Fruit fly (Drosophila melanogaster): ENCODE data around the gene RpL5.
A peak's percentile ranks its signal among the peaks of the same experiment; 100 is the strongest.

RpL5 gene

dm6 chr2L:22536488-22537041 lies at the start of gene RpL5:
Gene RpL5 (minus strand): TSS chr2L:22536884.
- TF ChIP-seq CG17801 (GFP tag; optimal IDR thresholded peaks at IDR 0.05; ENCODE audit: partially characterized antibody): peak; percentile 67

- TF ChIP-seq CG17801 (GFP tag; optimal IDR thresholded peaks at IDR 0.05; ENCODE audit: partially characterized antibody): no peak
These were observed 42.4 kb upstream of the RpL5 start, which contains the start of gene Slmap for dm6 chr2L:22578920-22579548. Gene Slmap (plus strand): TSS chr2L:22579072.

- TF ChIP-seq CG17801 (GFP tag; optimal IDR thresholded peaks at IDR 0.05; ENCODE audit: partially characterized antibody): no peak
These were observed 41.2 kb upstream of the RpL5 start for dm6 chr2L:22577875-22578274.

DNA sequence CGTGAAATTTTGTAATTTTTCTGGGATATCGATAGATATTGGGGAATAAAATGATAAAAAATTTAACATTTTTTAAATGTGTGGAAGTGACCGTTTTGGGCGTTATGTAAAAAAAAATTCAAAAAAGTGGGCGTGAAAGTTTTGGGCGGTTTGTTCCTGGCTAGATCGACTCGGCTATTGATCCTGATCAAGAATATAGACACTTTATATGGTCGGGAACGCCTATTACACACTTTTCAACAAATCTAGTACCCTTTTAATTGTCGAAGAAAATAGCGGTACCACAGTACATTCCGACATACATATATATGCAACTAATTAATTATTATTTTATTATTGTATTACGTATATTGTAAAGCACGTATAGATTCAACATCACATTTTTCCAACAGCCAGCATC lies 38.7 kb upstream of the RpL5 start:
- TF ChIP-seq CG17801 (GFP tag; optimal IDR thresholded peaks at IDR 0.05; ENCODE audit: partially characterized antibody): no peak

dm6 chr2L:22574314-22574713 lies 37.6 kb upstream of the RpL5 start:
- TF ChIP-seq CG17801 (GFP tag; optimal IDR thresholded peaks at IDR 0.05; ENCODE audit: partially characterized antibody): no peak

DNA sequence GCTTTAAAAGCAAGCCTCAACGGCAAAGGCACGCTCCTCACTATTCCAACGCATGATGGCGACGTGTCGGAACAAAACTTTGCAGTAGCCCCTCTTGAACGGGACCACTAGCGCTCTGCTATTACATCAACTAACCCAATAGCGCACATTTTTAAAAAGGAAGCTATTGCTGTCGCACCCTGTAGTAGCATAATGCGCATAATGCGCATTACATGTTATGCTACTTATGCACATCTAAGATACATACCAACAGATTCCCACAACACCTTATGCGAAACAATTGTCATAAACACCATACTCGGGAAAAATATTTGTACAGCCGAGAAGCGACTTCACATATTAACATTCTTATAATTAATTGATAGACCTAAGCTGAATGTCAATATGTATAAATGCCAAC lies 33.4 kb upstream of the RpL5 start:
- TF ChIP-seq CG17801 (GFP tag; optimal IDR thresholded peaks at IDR 0.05; ENCODE audit: partially characterized antibody): no peak

dm6 chr2L:22569530-22569929 lies 32.8 kb upstream of the RpL5 start:
- no peak for TF ChIP-seq CG17801 (GFP tag; optimal IDR thresholded peaks at IDR 0.05; ENCODE audit: partially characterized antibody)

DNA sequence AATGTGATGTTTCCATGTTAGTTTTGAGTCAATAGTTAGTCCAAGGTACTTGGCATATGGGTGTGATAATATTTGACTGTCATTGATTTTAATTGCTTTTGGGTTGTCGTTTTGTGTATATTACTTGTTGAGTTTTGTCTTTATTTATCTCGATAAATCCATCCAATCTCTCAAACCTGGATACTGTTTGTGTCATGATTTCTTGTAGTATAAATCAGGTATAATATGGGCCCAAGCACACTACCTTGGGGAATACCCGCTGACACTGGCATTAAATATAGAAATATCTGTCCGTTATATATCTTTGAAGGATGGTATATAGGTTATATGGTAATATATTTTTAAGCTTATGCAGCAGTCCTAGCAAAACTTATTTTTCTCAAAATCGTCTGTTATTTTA lies 30.7 kb upstream of the RpL5 start:
- TF ChIP-seq CG17801 (GFP tag; optimal IDR thresholded peaks at IDR 0.05; ENCODE audit: partially characterized antibody): no peak

- no peak for TF ChIP-seq CG17801 (GFP tag; optimal IDR thresholded peaks at IDR 0.05; ENCODE audit: partially characterized antibody)
These were observed 29.5 kb upstream of the RpL5 start for dm6 chr2L:22566218-22566617.

- no peak for TF ChIP-seq CG17801 (GFP tag; optimal IDR thresholded peaks at IDR 0.05; ENCODE audit: partially characterized antibody)
These were observed 13.4 kb upstream of the RpL5 start, which contains the start of gene CG17493 for dm6 chr2L:22550040-22550439. Gene CG17493 (plus strand): TSS chr2L:22550064.

DNA sequence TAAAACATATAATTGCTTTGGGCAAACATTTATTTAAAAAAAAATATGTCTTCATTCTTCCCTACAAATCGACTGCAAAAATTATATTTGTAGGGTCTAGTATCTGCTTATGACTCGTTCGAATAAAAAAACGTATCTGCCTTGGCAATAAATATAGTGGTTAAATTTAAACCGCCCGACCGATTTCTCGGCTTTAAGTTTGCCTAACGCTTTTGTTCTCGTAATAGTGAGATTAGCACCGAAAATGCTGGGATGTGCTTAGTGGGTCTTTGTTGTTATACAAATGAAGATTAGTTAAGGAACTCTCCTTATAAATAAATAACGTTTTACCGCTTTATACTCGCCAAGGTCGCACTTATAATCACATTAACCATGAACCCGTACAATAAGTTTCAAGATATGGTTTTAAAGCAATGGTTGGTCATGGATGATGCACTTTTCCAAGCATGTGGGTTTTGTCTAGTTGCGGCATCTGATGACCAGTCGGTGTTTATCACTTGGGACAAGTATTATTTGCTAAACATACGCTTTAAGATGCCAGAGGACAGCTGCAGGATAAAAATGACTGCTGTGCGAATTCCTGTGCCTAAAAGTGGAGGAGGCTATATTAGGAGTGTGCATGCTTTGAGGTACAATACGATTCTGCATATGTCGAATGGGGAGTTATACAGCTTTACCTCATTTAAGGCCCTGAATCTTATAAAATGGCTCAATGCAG lies 1.4 kb upstream of the RpL5 start:
- no peak for TF ChIP-seq CG17801 (GFP tag; optimal IDR thresholded peaks at IDR 0.05; ENCODE audit: partially characterized antibody)

DNA sequence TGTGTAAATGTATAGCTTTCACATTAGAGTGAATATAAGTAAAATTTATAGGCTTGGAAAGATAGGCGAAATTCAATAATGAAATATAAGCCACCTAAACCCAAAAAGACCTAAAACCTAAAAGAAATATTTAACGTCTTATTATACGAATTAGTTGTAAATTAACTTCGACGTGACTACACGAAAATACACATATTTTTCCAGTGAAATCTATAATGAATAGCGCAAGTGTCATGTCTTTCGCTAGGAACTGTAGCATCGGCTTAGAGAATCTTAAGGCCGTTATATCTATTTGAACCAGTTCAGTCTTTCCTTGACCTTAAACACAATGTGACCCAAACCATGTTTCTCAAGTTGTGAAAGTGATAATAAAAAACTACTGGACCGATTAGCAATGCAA lies 684 bp upstream of the RpL5 start, which contains the start of gene CG17490:
Gene CG17490 (plus strand): TSS at position 301 of the 400 bp plus-strand sequence.
- no peak for TF ChIP-seq CG17801 (GFP tag; optimal IDR thresholded peaks at IDR 0.05; ENCODE audit: partially characterized antibody)

All from ovary, adult (tissue).